Fruit fly (Drosophila melanogaster): ENCODE data around the gene CG32204.

CG32204 gene

dm6 chr3L:18898770-18899278 lies 47.0 kb downstream of the CG32204 start, which contains the start of gene RpL26 (continued):
- TF ChIP-seq HmgZ (tag; optimal IDR thresholded peaks at IDR 0.05) (peak; percentile 78), tin (GFP tag; optimal IDR thresholded peaks at IDR 0.05) (peak; percentile 61), da (GFP tag; optimal IDR thresholded peaks at IDR 0.05) (peak; percentile 80), caup (GFP tag; optimal IDR thresholded peaks at IDR 0.05; ENCODE audit: severe bottlenecking) (peak; percentile 67), CG16813 (GFP tag; IDR thresholded peaks at IDR 0.05; ENCODE audit: partially characterized antibody) (peak; percentile 99), CG15269 (tag; optimal IDR thresholded peaks at IDR 0.05) (no peak), kni (GFP tag; optimal IDR thresholded peaks at IDR 0.05) (no peak), CG14860 (GFP tag; IDR thresholded peaks at IDR 0.05; ENCODE audit: partially characterized antibody) (peak; percentile 98), CTCF (GFP tag; optimal IDR thresholded peaks at IDR 0.05) (no peak), p53 (GFP tag; optimal IDR thresholded peaks at IDR 0.05) (peak; percentile 79), CG34376 (GFP tag; optimal IDR thresholded peaks at IDR 0.05) (peak; percentile 79), sima (GFP tag; optimal IDR thresholded peaks at IDR 0.05) (peak; percentile 47), hb (GFP tag; IDR thresholded peaks at IDR 0.05; ENCODE audit: partially characterized antibody) (peak; percentile 97), CG16815 (GFP tag; optimal IDR thresholded peaks at IDR 0.05) (peak; percentile 65), ftz-f1 (GFP tag; optimal IDR thresholded peaks at IDR 0.05) (no peak), gsb (GFP tag; IDR thresholded peaks at IDR 0.05) (no peak), CG6765 (GFP tag; optimal IDR thresholded peaks at IDR 0.05) (peak; percentile 65), CG7987 (GFP tag; optimal IDR thresholded peaks at IDR 0.05) (peak; percentile 66), fd102C (GFP tag; optimal IDR thresholded peaks at IDR 0.05) (no peak), CkIIα-i1 (GFP tag; IDR thresholded peaks at IDR 0.05) (no peak), Ada2b (GFP tag; IDR thresholded peaks at IDR 0.05) (0 out of 2 replicates have a peak, but pooled peaks have one; percentile 19), gro (GFP tag; optimal IDR thresholded peaks at IDR 0.05) (peak; percentile 77), CG8924 (tag; optimal IDR thresholded peaks at IDR 0.05) (peak; percentile 71), CG17359 (tag; optimal IDR thresholded peaks at IDR 0.05) (peak; percentile 43), CG13624 (GFP tag; optimal IDR thresholded peaks at IDR 0.05) (peak; percentile 92), CG12155 (GFP tag; optimal IDR thresholded peaks at IDR 0.05) (peak; percentile 77), knrl (GFP tag; IDR thresholded peaks at IDR 0.05; ENCODE audit: partially characterized antibody) (peak; percentile 99), Dll (GFP tag; IDR thresholded peaks at IDR 0.05; ENCODE audit: partially characterized antibody) (peak; percentile 98), CG42726 (GFP tag; IDR thresholded peaks at IDR 0.05; ENCODE audit: partially characterized antibody) (no peak; the same call in none of the 2 replicates), CG12071 (GFP tag; optimal IDR thresholded peaks at IDR 0.05) (no peak), BtbVII (GFP tag; optimal IDR thresholded peaks at IDR 0.05) (peak; percentile 61), CG43689 (GFP tag; IDR thresholded peaks at IDR 0.05) (no peak), hth (optimal IDR thresholded peaks at IDR 0.05) (no peak), CG11085 (GFP tag; IDR thresholded peaks at IDR 0.05) (peak; percentile 64; the same call in 1 of the 2 replicates), CoRest (tag; optimal IDR thresholded peaks at IDR 0.05) (peak; percentile 90), pfk (GFP tag; optimal IDR thresholded peaks at IDR 0.05) (no peak), inv (GFP tag; IDR thresholded peaks at IDR 0.05; ENCODE audit: partially characterized antibody) (peak; percentile 98), Ets97D (GFP tag; optimal IDR thresholded peaks at IDR 0.05) (peak; percentile 99), pzg (GFP tag; optimal IDR thresholded peaks at IDR 0.05) (peak; percentile 82), pum (GFP tag; optimal IDR thresholded peaks at IDR 0.05) (peak; percentile 88), NC2α (GFP tag; optimal IDR thresholded peaks at IDR 0.05) (peak; percentile 57), CG7963 (GFP tag; IDR thresholded peaks at IDR 0.05; ENCODE audit: partially characterized antibody) (peak; percentile 85), CG1647 (GFP tag; optimal IDR thresholded peaks at IDR 0.05) (peak; percentile 44), grau (tag; optimal IDR thresholded peaks at IDR 0.05) (peak; percentile 83), run (tag; optimal IDR thresholded peaks at IDR 0.05) (no peak), org-1 (GFP tag; optimal IDR thresholded peaks at IDR 0.05) (peak; percentile 36), pita (GFP tag; optimal IDR thresholded peaks at IDR 0.05) (peak; percentile 77), ems (GFP tag; optimal IDR thresholded peaks at IDR 0.05) (peak; percentile 64), zfh1 (GFP tag; IDR thresholded peaks at IDR 0.05) (no peak; the same call in 2 of the 3 replicates), Vsx1 (GFP tag; optimal IDR thresholded peaks at IDR 0.05) (no peak)

Measured in whole organism, embryonic.